Fruit fly (Drosophila melanogaster) S2 (cell line): ENCODE measurements around the gene CG15446.

Experiments
- CG8478 ChIP-seq: fragments of >200 bp; optimal IDR thresholded peaks from 2 replicates; lab custom pipeline; 2018
- CTCF ChIP-seq, 2 experiments: fragments of >200 bp; optimal IDR thresholded peaks; 2 replicates each; lab custom pipeline; 2018

dm6 chrX:21067908-21068307, 34.1 kb downstream of the CG15446 start:
- TF ChIP-seq CTCF (optimal IDR thresholded peaks at IDR 0.05; lab: Kevin White, UChicago) (no peak), CG8478 (lab: Kevin White, UChicago) (no peak)
